Worm (Caenorhabditis elegans) whole organism, young adult: ENCODE data around the gene hsp-90.

Experiments used
- B0261.1 ChIP-seq: sonication (generic microtip); optimal IDR thresholded peaks from 2 replicates; lab custom pipeline; 2016; ENCODE audit warnings: mild to moderate bottlenecking, missing genetic modification characterization, moderate library complexity, missing compliant biosample characterization
- F37B4.10 ChIP-seq: fragments of 200-800 bp; sonication (Bioruptor generic); IDR thresholded peaks from 2 replicates; pipeline ENCODE4 v1.3.6; 2022; ENCODE audit warnings: missing genetic modification characterization, missing compliant biosample characterization
- ccch-3 ChIP-seq: fragments of 200-800 bp; sonication (Bioruptor generic); optimal IDR thresholded peaks from 2 replicates; lab custom pipeline; 2018; ENCODE audit warnings: mild to moderate bottlenecking, missing genetic modification characterization, missing compliant biosample characterization
- ceh-58 ChIP-seq: fragments of 200-800 bp; sonication (Bioruptor generic); IDR thresholded peaks from 2 replicates; pipeline ENCODE4 v1.3.6; 2022; ENCODE audit warnings: missing genetic modification characterization, missing compliant biosample characterization
- dox-1 ChIP-seq: fragments of 200-800 bp; sonication (Bioruptor generic); IDR thresholded peaks from 2 replicates; pipeline ENCODE4 v1.3.6; 2022; ENCODE audit warnings: missing genetic modification reagents, missing genetic modification characterization, missing compliant biosample characterization
- dpl-1 ChIP-seq: fragments of 150-350 bp; optimal IDR thresholded peaks from 2 replicates; lab custom pipeline; 2014; ENCODE audit warnings: missing biosample characterization, missing genetic modification reagents, missing genetic modification characterization
- hrde-1 ChIP-seq: sonication (generic microtip); optimal IDR thresholded peaks from 2 replicates; lab custom pipeline; 2016; ENCODE audit warnings: missing genetic modification characterization, mild to moderate bottlenecking, missing compliant biosample characterization, moderate library complexity, missing genotype, missing genetic modification reagents, borderline replicate concordance
- hsf-1 ChIP-seq: fragments of 200-800 bp; sonication (Bioruptor generic); IDR thresholded peaks from 2 replicates; pipeline ENCODE4 v1.3.6; 2022; ENCODE audit warnings: missing genetic modification reagents, missing genetic modification characterization, missing compliant biosample characterization
- lin-26 ChIP-seq: fragments of 200-800 bp; sonication (Bioruptor generic); IDR thresholded peaks from 2 replicates; pipeline ENCODE4 v1.3.6; 2022; ENCODE audit warnings: missing genetic modification reagents, missing genetic modification characterization, missing compliant biosample characterization
- lsl-1 ChIP-seq: fragments of 200-800 bp; sonication (Bioruptor generic); optimal IDR thresholded peaks from 2 replicates; lab custom pipeline; 2018; ENCODE audit warnings: mild to moderate bottlenecking, missing genetic modification characterization, moderate library complexity, missing compliant biosample characterization
- nhr-80 ChIP-seq: sonication (generic microtip); optimal IDR thresholded peaks from 2 replicates; lab custom pipeline; 2016; ENCODE audit warnings: missing genetic modification characterization, missing compliant biosample characterization
- pha-4 ChIP-seq: fragments of 150-350 bp; sonication (generic microtip); optimal IDR thresholded peaks from 2 replicates; lab custom pipeline; 2014; ENCODE audit warnings: missing biosample characterization, missing genetic modification reagents, missing genetic modification characterization
- tlf-1 ChIP-seq: fragments of 200-800 bp; sonication (Bioruptor generic); optimal IDR thresholded peaks from 2 replicates; lab custom pipeline; 2018; ENCODE audit warnings: mild to moderate bottlenecking, missing genetic modification characterization, missing compliant biosample characterization
- ztf-22 ChIP-seq: fragments of 200-800 bp; sonication (Bioruptor generic); optimal IDR thresholded peaks from 2 replicates; lab custom pipeline; 2018; ENCODE audit warnings: mild to moderate bottlenecking, missing genetic modification characterization, moderate library complexity, missing compliant biosample characterization

ce11 chrV:14711077-14711476, 26.4 kb downstream of the hsp-90 start, which contains the start of gene ssp-33:
- TF ChIP-seq B0261.1 (tag; lab: Kevin White, UChicago): no peak
- no peak for TF ChIP-seq ccch-3
- TF ChIP-seq dpl-1: no peak
- no peak for TF ChIP-seq ceh-58
- no peak for TF ChIP-seq lsl-1
- no peak for TF ChIP-seq F37B4.10 (GFP tag; lab: Robert Waterston, UW)
- no peak for TF ChIP-seq dox-1
- no peak for TF ChIP-seq pha-4
- TF ChIP-seq tlf-1 (GFP tag; lab: Kevin White, UChicago): no peak
- TF ChIP-seq ztf-22 (GFP tag; lab: Kevin White, UChicago): no peak
- TF ChIP-seq nhr-80: no peak
- TF ChIP-seq hrde-1: no peak
- no peak for TF ChIP-seq hsf-1 (GFP tag; lab: Robert Waterston, UW)
- no peak for TF ChIP-seq lin-26 (GFP tag; lab: Robert Waterston, UW)
